Worm (Caenorhabditis elegans) whole organism, young adult: ENCODE measurements around the gene trpp-9.

Experiments used
- B0035.1 ChIP-seq: sonication (generic microtip); optimal IDR thresholded peaks from 2 replicates; lab custom pipeline; 2016; ENCODE audit warnings: missing genetic modification characterization, mild to moderate bottlenecking, missing compliant biosample characterization, missing genotype, missing genetic modification reagents
- B0261.1 ChIP-seq: sonication (generic microtip); optimal IDR thresholded peaks from 2 replicates; lab custom pipeline; 2016; ENCODE audit warnings: mild to moderate bottlenecking, missing genetic modification characterization, moderate library complexity, missing compliant biosample characterization
- B0336.3 ChIP-seq: fragments of 200-800 bp; sonication (Bioruptor generic); IDR thresholded peaks from 2 replicates; pipeline ENCODE4 v1.3.6; 2022; ENCODE audit warnings: missing genetic modification characterization, missing compliant biosample characterization
- F10E7.11 ChIP-seq: sonication (generic microtip); optimal IDR thresholded peaks from 2 replicates; lab custom pipeline; 2017; ENCODE audit warnings: mild to moderate bottlenecking, missing genetic modification characterization, moderate library complexity, missing compliant biosample characterization
- F37B4.10 ChIP-seq: fragments of 200-800 bp; sonication (Bioruptor generic); IDR thresholded peaks from 2 replicates; pipeline ENCODE4 v1.3.6; 2022; ENCODE audit warnings: missing genetic modification characterization, missing compliant biosample characterization
- F39B2.1 ChIP-seq: fragments of 200-800 bp; sonication (Bioruptor generic); IDR thresholded peaks from 2 replicates; pipeline ENCODE4 v1.3.6; 2022; ENCODE audit warnings: missing genetic modification reagents, missing genetic modification characterization, missing compliant biosample characterization
- F52B5.7 ChIP-seq: sonication (generic microtip); optimal IDR thresholded peaks from 2 replicates; lab custom pipeline; 2016; ENCODE audit warnings: mild to moderate bottlenecking, missing genetic modification characterization, missing compliant biosample characterization
- K12H6.12 ChIP-seq: fragments of 200-800 bp; sonication (Bioruptor generic); optimal IDR thresholded peaks from 2 replicates; lab custom pipeline; 2018; ENCODE audit warnings: mild to moderate bottlenecking, missing genetic modification characterization, missing compliant biosample characterization
- T07F8.4 ChIP-seq: sonication (generic microtip); optimal IDR thresholded peaks from 2 replicates; lab custom pipeline; 2016; ENCODE audit warnings: mild to moderate bottlenecking, missing genetic modification characterization, moderate library complexity, missing compliant biosample characterization
- ama-1 ChIP-seq, 3 experiments: fragments of 150-350 bp in 1 of 3; sonication (generic microtip) in 2 of 3; optimal IDR thresholded peaks; 2 replicates each; lab custom pipeline; 2014 to 2018; ENCODE audit warnings: missing biosample characterization in 2 of 3, missing genetic modification characterization in 2 of 3, missing genetic modification reagents in 2 of 3
- bed-2 ChIP-seq: fragments of 200-800 bp; sonication (Bioruptor generic); IDR thresholded peaks from 2 replicates; pipeline ENCODE4 v1.3.6; 2022; ENCODE audit warnings: missing genetic modification reagents, missing genetic modification characterization, missing compliant biosample characterization
- ceh-40 ChIP-seq: fragments of 200-800 bp; sonication (Bioruptor generic); IDR thresholded peaks from 2 replicates; pipeline ENCODE4 v1.3.6; 2022; ENCODE audit warnings: missing genetic modification characterization, missing compliant biosample characterization
- ceh-58 ChIP-seq: fragments of 200-800 bp; sonication (Bioruptor generic); IDR thresholded peaks from 2 replicates; pipeline ENCODE4 v1.3.6; 2022; ENCODE audit warnings: missing genetic modification characterization, missing compliant biosample characterization
- ceh-79 ChIP-seq: sonication (generic microtip); optimal IDR thresholded peaks from 2 replicates; lab custom pipeline; 2017; ENCODE audit warnings: mild to moderate bottlenecking, missing genetic modification characterization, missing compliant biosample characterization
- dox-1 ChIP-seq: fragments of 200-800 bp; sonication (Bioruptor generic); IDR thresholded peaks from 2 replicates; pipeline ENCODE4 v1.3.6; 2022; ENCODE audit warnings: missing genetic modification reagents, missing genetic modification characterization, missing compliant biosample characterization
- fkh-3 ChIP-seq: sonication (generic microtip); optimal IDR thresholded peaks from 2 replicates; lab custom pipeline; 2016; ENCODE audit warnings: mild to moderate bottlenecking, missing genetic modification characterization, missing compliant biosample characterization
- him-1 ChIP-seq: sonication (generic microtip); optimal IDR thresholded peaks from 2 replicates; lab custom pipeline; 2016; ENCODE audit warnings: missing genotype, missing genetic modification reagents, missing genetic modification characterization, missing compliant biosample characterization
- hlh-12 ChIP-seq: sonication (generic microtip); optimal IDR thresholded peaks from 2 replicates; lab custom pipeline; 2016; ENCODE audit warnings: missing genetic modification characterization, missing compliant biosample characterization
- hrde-1 ChIP-seq: sonication (generic microtip); optimal IDR thresholded peaks from 2 replicates; lab custom pipeline; 2016; ENCODE audit warnings: missing genetic modification characterization, mild to moderate bottlenecking, missing compliant biosample characterization, moderate library complexity, missing genotype, missing genetic modification reagents, borderline replicate concordance
- let-526 ChIP-seq: fragments of 200-800 bp; sonication (Bioruptor generic); IDR thresholded peaks from 2 replicates; pipeline ENCODE4 v1.3.6; 2022; ENCODE audit warnings: missing genetic modification reagents, missing genetic modification characterization, missing compliant biosample characterization
- lin-35 ChIP-seq, 3 experiments: fragments of 150-350 bp in 2 of 3; sonication (generic microtip) in 1 of 3; optimal IDR thresholded peaks; 2 replicates each; lab custom pipeline; 2014 to 2018; ENCODE audit warnings: missing biosample characterization in 3 of 3, missing genetic modification characterization in 3 of 3, missing genetic modification reagents in 3 of 3
- lin-40 ChIP-seq: sonication (generic microtip); optimal IDR thresholded peaks from 2 replicates; lab custom pipeline; 2016; ENCODE audit warnings: missing genetic modification characterization, mild to moderate bottlenecking, missing compliant biosample characterization, missing genotype, missing genetic modification reagents
- lin-54 ChIP-seq: fragments of 200-800 bp; sonication (Bioruptor generic); optimal IDR thresholded peaks from 2 replicates; lab custom pipeline; 2018; ENCODE audit warnings: mild to moderate bottlenecking, missing genetic modification characterization, missing compliant biosample characterization
- lir-1 ChIP-seq: fragments of 200-800 bp; sonication (Bioruptor generic); conservative IDR thresholded peaks from 2 replicates; pipeline ENCODE4 v1.3.6; 2022; ENCODE audit warnings: missing genetic modification reagents, missing genetic modification characterization, missing compliant biosample characterization
- lsy-27 ChIP-seq: sonication (generic microtip); optimal IDR thresholded peaks from 2 replicates; lab custom pipeline; 2017; ENCODE audit warnings: missing genetic modification characterization, mild to moderate bottlenecking, missing compliant biosample characterization, antibody characterized with exemption, missing genotype, borderline replicate concordance; ENCODE audit not compliant: insufficient read depth
- mxl-1 ChIP-seq: sonication (generic microtip); optimal IDR thresholded peaks from 2 replicates; lab custom pipeline; 2016; ENCODE audit warnings: missing genetic modification characterization, missing compliant biosample characterization
- nfya-1 ChIP-seq: sonication (generic microtip); optimal IDR thresholded peaks from 2 replicates; lab custom pipeline; 2017; ENCODE audit warnings: antibody characterized with exemption, missing compliant biosample characterization, missing genetic modification characterization, borderline replicate concordance; ENCODE audit not compliant: insufficient read depth
- nfya-2 ChIP-seq: fragments of 200-800 bp; sonication (Bioruptor generic); IDR thresholded peaks from 2 replicates; pipeline ENCODE4 v1.3.6; 2022; ENCODE audit warnings: missing genetic modification reagents, missing genetic modification characterization, missing compliant biosample characterization
- nhr-120 ChIP-seq: fragments of 200-800 bp; sonication (Bioruptor generic); IDR thresholded peaks from 2 replicates; pipeline ENCODE4 v1.3.6; 2022; ENCODE audit warnings: missing genetic modification characterization, missing compliant biosample characterization
- nhr-80 ChIP-seq: sonication (generic microtip); optimal IDR thresholded peaks from 2 replicates; lab custom pipeline; 2016; ENCODE audit warnings: missing genetic modification characterization, missing compliant biosample characterization
- nhr-90 ChIP-seq: sonication (generic microtip); optimal IDR thresholded peaks from 2 replicates; lab custom pipeline; 2016; ENCODE audit warnings: missing genotype, mild to moderate bottlenecking, missing genetic modification characterization, missing compliant biosample characterization
- sea-2 ChIP-seq: fragments of 200-800 bp; sonication (Bioruptor generic); IDR thresholded peaks from 2 replicates; pipeline ENCODE4 v1.3.6; 2022; ENCODE audit warnings: missing genetic modification characterization, missing compliant biosample characterization
- snpc-1.3 ChIP-seq: sonication (generic microtip); optimal IDR thresholded peaks from 2 replicates; lab custom pipeline; 2017; ENCODE audit warnings: missing genetic modification characterization, mild to moderate bottlenecking, missing compliant biosample characterization, antibody characterized with exemption, moderate library complexity, missing genotype, missing genetic modification reagents; ENCODE audit not compliant: insufficient read depth
- snpc-3.4 ChIP-seq: sonication (generic microtip); optimal IDR thresholded peaks from 2 replicates; lab custom pipeline; 2017; ENCODE audit warnings: missing genetic modification characterization, mild to moderate bottlenecking, missing compliant biosample characterization, antibody characterized with exemption, moderate library complexity, missing genotype, missing genetic modification reagents
- snpc-4 ChIP-seq, 5 experiments: fragments of 150-350 bp in 1 of 5; sonication (generic microtip) in 4 of 5; optimal IDR thresholded peaks; 2 replicates each; lab custom pipeline; 2014 to 2018; ENCODE audit warnings: missing genetic modification characterization in 5 of 5, missing biosample characterization in 3 of 5, antibody characterized with exemption in 2 of 5, mild to moderate bottlenecking in 2 of 5, missing compliant biosample characterization in 2 of 5, missing genotype in 2 of 5, moderate library complexity in 2 of 5, missing genetic modification reagents in 1 of 5
- unc-130 ChIP-seq: sonication (generic microtip); optimal IDR thresholded peaks from 2 replicates; lab custom pipeline; 2016; ENCODE audit warnings: missing genetic modification reagents, missing genetic modification characterization, missing compliant biosample characterization
- xnd-1 ChIP-seq: sonication (generic microtip); optimal IDR thresholded peaks from 2 replicates; lab custom pipeline; 2016; ENCODE audit warnings: missing genotype, missing genetic modification reagents, missing genetic modification characterization, missing compliant biosample characterization
- ztf-22 ChIP-seq: fragments of 200-800 bp; sonication (Bioruptor generic); optimal IDR thresholded peaks from 2 replicates; lab custom pipeline; 2018; ENCODE audit warnings: mild to moderate bottlenecking, missing genetic modification characterization, moderate library complexity, missing compliant biosample characterization
- ztf-25 ChIP-seq: fragments of 200-800 bp; sonication (Bioruptor generic); IDR thresholded peaks from 2 replicates; pipeline ENCODE4 v1.3.6; 2022; ENCODE audit warnings: missing genetic modification reagents, missing genetic modification characterization, missing compliant biosample characterization
- ztf-6 ChIP-seq: fragments of 200-800 bp; sonication (Bioruptor generic); IDR thresholded peaks from 2 replicates; pipeline ENCODE4 v1.3.6; 2022; ENCODE audit warnings: missing genetic modification reagents, missing genetic modification characterization, missing compliant biosample characterization

trpp-9 gene

DNA sequence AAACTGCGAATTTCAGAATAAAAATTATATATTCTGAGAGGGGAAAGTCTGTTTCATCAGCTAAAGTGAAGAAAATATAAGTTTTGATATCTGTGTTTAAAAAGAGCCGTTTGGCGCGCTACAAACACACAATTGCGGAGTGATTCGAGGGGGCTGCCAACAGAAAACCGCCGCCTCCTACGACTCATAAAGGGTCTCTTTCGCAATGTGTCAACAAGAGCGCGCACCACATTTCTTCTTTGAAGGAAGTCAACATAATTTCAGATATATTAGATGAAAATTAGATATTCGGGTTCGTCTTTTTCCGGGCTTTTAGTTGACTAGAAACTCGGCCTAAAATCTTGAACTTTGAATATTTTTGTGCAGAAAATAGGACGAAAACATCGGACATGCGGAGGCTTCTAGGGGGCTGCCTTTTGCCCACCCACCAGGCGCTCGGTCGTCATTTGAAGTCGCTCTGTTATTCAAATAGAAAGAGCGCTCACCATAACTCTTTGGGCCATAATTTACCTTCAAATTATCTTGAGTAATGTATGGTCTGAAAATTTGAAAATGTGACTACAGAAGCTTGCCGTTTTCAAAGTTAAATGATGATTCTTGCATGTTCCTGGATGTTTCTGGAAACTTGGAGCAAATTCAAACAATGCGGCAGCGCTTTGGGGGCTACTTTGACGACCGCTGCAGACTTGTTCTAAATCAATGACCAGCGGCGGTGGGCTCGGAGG is 42.2 kb downstream of the trpp-9 start (continued):
- TF ChIP-seq B0261.1 (tag; lab: Kevin White, UChicago) (peak; percentile 48), ztf-6 (GFP tag; lab: Robert Waterston, UW) (peak; percentile 82), ceh-58 (no peak), mxl-1 (peak; percentile 33), nhr-80 (tag; lab: Kevin White, UChicago) (peak; percentile 95), F10E7.11 (tag; lab: Kevin White, UChicago) (peak; percentile 35), B0336.3 (GFP tag; lab: Robert Waterston, UW) (peak; percentile 98), nhr-120 (GFP tag; lab: Robert Waterston, UW) (no peak), nfya-1 (no peak), snpc-1.3 (tag; lab: Kevin White, UChicago) (no peak), lin-40 (tag; lab: Kevin White, UChicago) (peak; percentile 98), hlh-12 (no peak), K12H6.12 (peak; percentile 99), snpc-3.4 (tag; lab: Kevin White, UChicago) (no peak), fkh-3 (tag; lab: Kevin White, UChicago) (no peak), bed-2 (GFP tag; lab: Robert Waterston, UW) (no peak), lin-35 (GFP tag; optimal IDR thresholded peaks at IDR 0.05; lab: Kevin White, UChicago) (peak in 2 of 3 experiments; percentile 62 to 75), nfya-2 (GFP tag; lab: Robert Waterston, UW) (no peak), lin-54 (peak; percentile 75), snpc-4 (GFP tag; optimal IDR thresholded peaks at IDR 0.05; lab: Kevin White, UChicago) (peak; percentile 62), snpc-4 (tag; optimal IDR thresholded peaks at IDR 0.05; lab: Kevin White, UChicago) (peak in 2 of 4 experiments; percentile 81 to 82), sea-2 (GFP tag; lab: Robert Waterston, UW) (peak; percentile 92), ama-1 (optimal IDR thresholded peaks at IDR 0.05; lab: Kevin White, UChicago) (no peak), ama-1 (GFP tag; optimal IDR thresholded peaks at IDR 0.05; lab: Kevin White, UChicago) (no peak), lir-1 (GFP tag; lab: Robert Waterston, UW) (peak; percentile 55), xnd-1 (tag; lab: Kevin White, UChicago) (no peak), him-1 (tag; lab: Kevin White, UChicago) (no peak), F39B2.1 (GFP tag; lab: Robert Waterston, UW) (no peak), ceh-40 (GFP tag; lab: Robert Waterston, UW) (no peak), let-526 (GFP tag; lab: Robert Waterston, UW) (peak; percentile 69; the same call in 1 of the 2 replicates), dox-1 (GFP tag; lab: Robert Waterston, UW) (peak; percentile 94), F52B5.7 (tag; lab: Kevin White, UChicago) (peak; percentile 82), ztf-22 (GFP tag; lab: Kevin White, UChicago) (peak; percentile 74), ztf-25 (peak; percentile 58; the same call in 1 of the 2 replicates)

DNA sequence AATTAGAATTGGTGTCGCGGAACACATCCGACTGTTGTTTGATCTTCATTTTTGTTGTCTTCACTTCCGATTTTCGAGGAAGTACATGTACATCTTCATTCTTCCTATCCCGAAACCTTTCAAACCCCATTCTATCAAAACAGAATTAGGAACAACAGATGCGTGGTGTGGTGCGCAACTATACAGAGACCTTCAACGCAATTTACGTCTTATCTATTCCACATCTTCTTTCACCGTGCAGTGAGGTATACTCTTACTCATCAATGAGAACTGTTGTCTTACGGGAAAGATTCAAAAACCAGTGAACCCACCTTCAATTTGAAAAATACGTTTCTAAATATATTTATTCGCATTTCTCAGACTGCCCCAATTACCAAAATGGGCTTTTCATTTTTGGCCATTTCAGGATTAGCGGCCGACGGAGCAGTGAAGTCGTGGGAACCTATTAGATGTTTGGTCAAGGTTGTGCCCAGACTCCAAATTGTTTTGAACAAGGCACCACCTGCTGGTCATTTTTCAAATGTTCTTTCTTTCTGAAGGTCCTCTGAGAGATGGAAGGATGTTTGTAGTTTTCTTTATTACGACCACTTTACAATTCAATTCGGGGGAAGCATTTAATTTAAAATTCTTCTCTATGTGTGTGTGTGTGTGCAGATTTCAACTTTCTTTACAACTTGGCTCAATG is 43.2 kb downstream of the trpp-9 start:
- TF ChIP-seq lsy-27 (tag; lab: Kevin White, UChicago) (no peak), B0035.1 (no peak), ceh-79 (tag; lab: Kevin White, UChicago) (no peak), T07F8.4 (no peak), F37B4.10 (GFP tag; lab: Robert Waterston, UW) (no peak), nhr-90 (tag; lab: Kevin White, UChicago) (no peak), lin-35 (GFP tag; optimal IDR thresholded peaks at IDR 0.05; lab: Kevin White, UChicago) (no peak), hrde-1 (tag; lab: Kevin White, UChicago) (no peak), snpc-1.3 (tag; lab: Kevin White, UChicago) (no peak), unc-130 (GFP tag; lab: Kevin White, UChicago) (no peak)
